Worm (Caenorhabditis elegans): Measurements from ENCODE around the gene asps-1.

ce11 chrV:10332012-10332411 lies 14.8 kb upstream of the asps-1 start, which contains the start of gene crm-1:
- TF ChIP-seq unc-62 (GFP tag; optimal IDR thresholded peaks at IDR 0.05): no peak
- no peak for TF ChIP-seq blmp-1 (tag; optimal IDR thresholded peaks at IDR 0.05)
- no peak for TF ChIP-seq lin-32 (GFP tag; optimal IDR thresholded peaks at IDR 0.05)
- TF ChIP-seq lsy-2 (tag; optimal IDR thresholded peaks at IDR 0.05): no peak
- no peak for TF ChIP-seq nhr-237 (tag; optimal IDR thresholded peaks at IDR 0.05)
- TF ChIP-seq mep-1 (tag; optimal IDR thresholded peaks at IDR 0.05): no peak
- no peak for TF ChIP-seq ceh-83 (GFP tag; optimal IDR thresholded peaks at IDR 0.05)
- TF ChIP-seq cnd-1 (tag; optimal IDR thresholded peaks at IDR 0.05): no peak
- no peak for TF ChIP-seq flh-1 (GFP tag; optimal IDR thresholded peaks at IDR 0.05)
- TF ChIP-seq lin-13 (tag; optimal IDR thresholded peaks at IDR 0.05): no peak

Measured in whole organism, mixed stage, embryonic.